Worm (Caenorhabditis elegans): ENCODE data around the gene Y73C8B.1.

DNA sequence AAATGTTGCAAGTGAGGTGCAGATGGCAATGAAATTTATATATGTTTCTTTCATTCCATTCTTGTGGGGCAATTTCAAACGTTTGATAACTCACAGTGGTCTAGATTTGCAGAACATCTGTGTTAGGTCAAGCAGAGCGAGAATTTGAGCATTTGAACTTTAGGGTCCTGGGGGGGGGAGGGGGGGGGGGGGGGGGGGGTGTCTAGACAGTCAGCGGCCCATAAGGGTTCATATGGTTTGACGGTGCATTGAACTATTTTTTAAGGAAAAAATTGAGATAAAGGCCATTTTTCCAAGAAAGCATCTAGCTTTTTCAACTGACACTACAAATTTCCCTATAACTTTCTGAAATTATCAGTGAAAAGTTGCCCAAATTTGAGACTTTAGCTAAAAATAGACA, 10.8 kb downstream of the Y73C8B.1 start:
- TF ChIP-seq snpc-4 (tag; optimal IDR thresholded peaks at IDR 0.05) (no peak), lsy-2 (tag; optimal IDR thresholded peaks at IDR 0.05) (no peak), zag-1 (tag; optimal IDR thresholded peaks at IDR 0.05) (no peak), fos-1 (tag; optimal IDR thresholded peaks at IDR 0.05) (no peak), ceh-88 (GFP tag; IDR thresholded peaks at IDR 0.05) (no peak), lin-39 (tag; optimal IDR thresholded peaks at IDR 0.05) (no peak), alr-1 (tag; optimal IDR thresholded peaks at IDR 0.05; ENCODE audit: borderline replicate concordance) (no peak), pag-3 (tag; optimal IDR thresholded peaks at IDR 0.05; ENCODE audit: borderline replicate concordance, insufficient read depth) (no peak), egl-27 (tag; optimal IDR thresholded peaks at IDR 0.05) (no peak), fkh-10 (GFP tag; optimal IDR thresholded peaks at IDR 0.05) (no peak), jun-1 (tag; optimal IDR thresholded peaks at IDR 0.05) (no peak), snu-23 (GFP tag; optimal IDR thresholded peaks at IDR 0.05) (no peak)
